Fruit fly (Drosophila melanogaster) whole organism, embryonic: ENCODE measurements around the gene Fgop2.

Experiments
- Atf6 ChIP-seq: fragments of 200-800 bp; sonication (Bioruptor generic); IDR thresholded peaks from 2 replicates; pipeline ENCODE4 v1.3.6; 2022; ENCODE audit warnings: missing biosample characterization, missing genetic modification characterization
- CG10147 ChIP-seq: fragments of 200-800 bp; sonication (Bioruptor generic); optimal IDR thresholded peaks from 2 replicates; lab custom pipeline; 2019; ENCODE audit warnings: missing biosample characterization, mild to moderate bottlenecking, missing genetic modification characterization, moderate library complexity
- CG11093 ChIP-seq: fragments of 200-800 bp; sonication (Bioruptor generic); IDR thresholded peaks from 3 replicates; pipeline ENCODE4 v1.3.6; 2022; ENCODE audit warnings: missing biosample characterization, missing genetic modification characterization
- CG11398 ChIP-seq: fragments of 200-800 bp; sonication (Bioruptor generic); optimal IDR thresholded peaks from 2 replicates; lab custom pipeline; 2016; ENCODE audit warnings: missing biosample characterization, missing genetic modification characterization
- CG11696 ChIP-seq: fragments of 200-800 bp; sonication (Bioruptor generic); IDR thresholded peaks from 2 replicates; pipeline ENCODE4 v1.3.6; 2022; ENCODE audit warnings: missing biosample characterization, missing genetic modification characterization
- CG14965 ChIP-seq: fragments of 200-800 bp; sonication (Bioruptor generic); optimal IDR thresholded peaks from 2 replicates; lab custom pipeline; 2016; ENCODE audit warnings: missing biosample characterization, missing genetic modification characterization, borderline replicate concordance
- CG15011 ChIP-seq: fragments of 200-800 bp; sonication (Bioruptor generic); optimal IDR thresholded peaks from 3 replicates; lab custom pipeline; 2018; ENCODE audit warnings: missing biosample characterization, mild to moderate bottlenecking, missing genetic modification characterization
- CG15073 ChIP-seq: fragments of 200-800 bp; sonication (Bioruptor generic); optimal IDR thresholded peaks from 2 replicates; lab custom pipeline; 2016; ENCODE audit warnings: missing biosample characterization, missing genetic modification characterization
- CG15269 ChIP-seq: fragments of 200-800 bp; sonication (Bioruptor generic); optimal IDR thresholded peaks from 2 replicates; lab custom pipeline; 2018; ENCODE audit warnings: missing biosample characterization, mild to moderate bottlenecking, missing genetic modification characterization, moderate library complexity
- CG15479 ChIP-seq: fragments of 200-800 bp; sonication (Bioruptor generic); optimal IDR thresholded peaks from 3 replicates; lab custom pipeline; 2019; ENCODE audit warnings: missing biosample characterization, mild to moderate bottlenecking, missing genetic modification characterization, moderate library complexity
- CG15601 ChIP-seq: fragments of 200-800 bp; sonication (Bioruptor generic); optimal IDR thresholded peaks from 3 replicates; lab custom pipeline; 2019; ENCODE audit warnings: missing biosample characterization, mild to moderate bottlenecking, missing genetic modification characterization, moderate library complexity
- CG16863 ChIP-seq: fragments of 200-800 bp; sonication (Bioruptor generic); optimal IDR thresholded peaks from 3 replicates; lab custom pipeline; 2016; ENCODE audit warnings: missing biosample characterization, missing genetic modification characterization
- CG2129 ChIP-seq: fragments of 200-800 bp; sonication (Bioruptor generic); IDR thresholded peaks from 2 replicates; pipeline ENCODE4 v1.3.6; 2022; ENCODE audit warnings: missing biosample characterization, missing genetic modification characterization; ENCODE audit not compliant: partially characterized antibody
- CG2678 ChIP-seq: fragments of 200-800 bp; sonication (Bioruptor generic); optimal IDR thresholded peaks from 3 replicates; lab custom pipeline; 2019; ENCODE audit warnings: missing biosample characterization, mild to moderate bottlenecking, missing genetic modification characterization, moderate library complexity
- CG3847 ChIP-seq: fragments of 200-800 bp; sonication (Bioruptor generic); IDR thresholded peaks from 2 replicates; pipeline ENCODE4 v1.3.6; 2022; ENCODE audit warnings: missing biosample characterization, missing genetic modification characterization
- CG6689 ChIP-seq: fragments of 200-800 bp; sonication (Bioruptor generic); IDR thresholded peaks from 2 replicates; pipeline ENCODE4 v1.3.6; 2022; ENCODE audit warnings: missing biosample characterization, missing genetic modification characterization
- CG7963 ChIP-seq: fragments of 200-800 bp; sonication (Bioruptor generic); IDR thresholded peaks from 3 replicates; pipeline ENCODE4 v1.3.6; 2022; ENCODE audit warnings: missing biosample characterization, missing genetic modification characterization; ENCODE audit not compliant: partially characterized antibody
- CG8089 ChIP-seq: fragments of 200-800 bp; sonication (Bioruptor generic); optimal IDR thresholded peaks from 3 replicates; lab custom pipeline; 2016; ENCODE audit warnings: missing biosample characterization, missing genetic modification characterization
- CG8478 ChIP-seq: fragments of >200 bp; optimal IDR thresholded peaks from 2 replicates; lab custom pipeline; 2018
- CkIIα-i1 ChIP-seq: fragments of 200-800 bp; sonication (Bioruptor generic); IDR thresholded peaks from 2 replicates; pipeline ENCODE4 v1.3.6; 2022; ENCODE audit warnings: missing biosample characterization, missing genetic modification characterization
- H2.0 ChIP-seq: fragments of 200-800 bp; sonication (Bioruptor generic); IDR thresholded peaks from 2 replicates; pipeline ENCODE4 v1.3.6; 2022; ENCODE audit warnings: missing biosample characterization, missing genetic modification characterization
- Hand ChIP-seq: fragments of 200-800 bp; sonication (Bioruptor generic); optimal IDR thresholded peaks from 2 replicates; lab custom pipeline; 2017; ENCODE audit warnings: mild to moderate bottlenecking, missing biosample characterization, missing genetic modification reagents, missing genetic modification characterization
- Hmr ChIP-seq: fragments of 200-800 bp; sonication (Bioruptor generic); optimal IDR thresholded peaks from 3 replicates; lab custom pipeline; 2017; ENCODE audit warnings: mild to moderate bottlenecking, missing biosample characterization, missing genetic modification reagents, missing genetic modification characterization
- Hr78 ChIP-seq, 2 experiments: fragments of 200-800 bp in 1 of 2; fragments of >200 bp in 1 of 2; sonication (Bioruptor generic) in 1 of 2; optimal IDR thresholded peaks; 2 replicates each; lab custom pipeline; 2017 to 2019; ENCODE audit warnings: missing biosample characterization in 2 of 2, missing genetic modification characterization in 2 of 2, mild to moderate bottlenecking in 1 of 2, moderate library complexity in 1 of 2
- NFAT ChIP-seq: fragments of 200-800 bp; sonication (Bioruptor generic); IDR thresholded peaks from 2 replicates; pipeline ENCODE4 v1.3.6; 2022; ENCODE audit warnings: missing biosample characterization, missing genetic modification characterization
- Oaz ChIP-seq: fragments of 200-800 bp; sonication (Bioruptor generic); IDR thresholded peaks from 2 replicates; pipeline ENCODE4 v1.3.6; 2022; ENCODE audit warnings: missing biosample characterization, missing genetic modification characterization
- Spps ChIP-seq: fragments of 200-800 bp; sonication (Bioruptor generic); optimal IDR thresholded peaks from 2 replicates; lab custom pipeline; 2018; ENCODE audit warnings: missing biosample characterization, mild to moderate bottlenecking, missing genetic modification characterization
- Sry-β ChIP-seq: fragments of 200-800 bp; sonication (Bioruptor generic); optimal IDR thresholded peaks from 2 replicates; lab custom pipeline; 2018; ENCODE audit warnings: missing biosample characterization, mild to moderate bottlenecking, missing genetic modification characterization, moderate library complexity
- Sry-δ ChIP-seq: fragments of 200-800 bp; sonication (Bioruptor generic); optimal IDR thresholded peaks from 2 replicates; lab custom pipeline; 2016; ENCODE audit warnings: missing biosample characterization, missing genetic modification characterization
- Stat92E ChIP-seq, 3 experiments: fragments of >200 bp in 2 of 3; fragments of 200-800 bp in 1 of 3; sonication (Bioruptor generic) in 1 of 3; optimal IDR thresholded peaks; 2 replicates each; lab custom pipeline; 2017 to 2019; ENCODE audit warnings: missing biosample characterization in 3 of 3, missing genetic modification characterization in 3 of 3, mild to moderate bottlenecking in 1 of 3, moderate library complexity in 1 of 3
- Tbp ChIP-seq: fragments of >200 bp; optimal IDR thresholded peaks from 2 replicates; lab custom pipeline; 2018; ENCODE audit warnings: missing biosample characterization, missing genetic modification characterization
- Xrp1 ChIP-seq: fragments of 200-800 bp; sonication (Bioruptor generic); IDR thresholded peaks from 2 replicates; pipeline ENCODE4 v1.3.6; 2022; ENCODE audit warnings: missing biosample characterization, missing genetic modification characterization
- dan ChIP-seq: fragments of 200-800 bp; sonication (Bioruptor generic); IDR thresholded peaks from 2 replicates; pipeline ENCODE4 v1.3.6; 2022; ENCODE audit warnings: missing biosample characterization, missing genetic modification characterization
- fru ChIP-seq: fragments of >200 bp; optimal IDR thresholded peaks from 2 replicates; lab custom pipeline; 2017
- her ChIP-seq: fragments of 200-800 bp; sonication (Bioruptor generic); optimal IDR thresholded peaks from 2 replicates; lab custom pipeline; 2016; ENCODE audit warnings: missing biosample characterization, missing genetic modification characterization
- hth ChIP-seq: fragments of >200 bp; optimal IDR thresholded peaks from 2 replicates; lab custom pipeline; 2017; ENCODE audit warnings: inconsistent platforms
- inv ChIP-seq: fragments of 200-800 bp; sonication (Bioruptor generic); IDR thresholded peaks from 2 replicates; pipeline ENCODE4 v1.3.6; 2022; ENCODE audit warnings: missing biosample characterization, missing genetic modification characterization; ENCODE audit not compliant: partially characterized antibody
- kay ChIP-seq: fragments of 200-800 bp; sonication (Bioruptor generic); optimal IDR thresholded peaks from 2 replicates; lab custom pipeline; 2016; ENCODE audit warnings: missing biosample characterization, missing genetic modification characterization
- mam ChIP-seq: fragments of 200-800 bp; sonication (Bioruptor generic); optimal IDR thresholded peaks from 3 replicates; lab custom pipeline; 2016; ENCODE audit warnings: missing biosample characterization, missing genetic modification characterization
- mld ChIP-seq: fragments of 200-800 bp; sonication (Bioruptor generic); IDR thresholded peaks from 3 replicates; pipeline ENCODE4 v1.3.6; 2022; ENCODE audit warnings: missing biosample characterization, missing genetic modification characterization; ENCODE audit not compliant: partially characterized antibody
- odd ChIP-seq: fragments of 200-800 bp; sonication (Bioruptor generic); optimal IDR thresholded peaks from 2 replicates; lab custom pipeline; 2017; ENCODE audit warnings: missing biosample characterization, mild to moderate bottlenecking, missing genetic modification characterization
- otp ChIP-seq: fragments of 200-800 bp; sonication (Bioruptor generic); IDR thresholded peaks from 3 replicates; pipeline ENCODE4, ENCODE4 v1.3.6; 2022; ENCODE audit warnings: missing biosample characterization, missing genetic modification characterization
- p53 ChIP-seq: fragments of 200-800 bp; sonication (Bioruptor generic); optimal IDR thresholded peaks from 2 replicates; lab custom pipeline; 2016; ENCODE audit warnings: missing biosample characterization, missing genetic modification characterization
- phol ChIP-seq: fragments of 200-800 bp; sonication (Bioruptor generic); optimal IDR thresholded peaks from 3 replicates; lab custom pipeline; 2018; ENCODE audit warnings: missing biosample characterization, mild to moderate bottlenecking, missing genetic modification characterization, moderate library complexity
- pita ChIP-seq: fragments of 200-800 bp; sonication (Bioruptor generic); optimal IDR thresholded peaks from 2 replicates; lab custom pipeline; 2017; ENCODE audit warnings: missing biosample characterization, mild to moderate bottlenecking, missing genetic modification characterization
- pum ChIP-seq: fragments of 200-800 bp; sonication (Bioruptor generic); optimal IDR thresholded peaks from 2 replicates; lab custom pipeline; 2016; ENCODE audit warnings: missing biosample characterization, missing genetic modification characterization
- slou ChIP-seq: fragments of 200-800 bp; sonication (Bioruptor generic); optimal IDR thresholded peaks from 3 replicates; lab custom pipeline; 2016; ENCODE audit warnings: missing biosample characterization, missing genetic modification characterization
- sqz ChIP-seq: fragments of 200-800 bp; sonication (Bioruptor generic); optimal IDR thresholded peaks from 3 replicates; lab custom pipeline; 2018; ENCODE audit warnings: missing biosample characterization, mild to moderate bottlenecking, missing genetic modification characterization
- tna ChIP-seq: fragments of 200-800 bp; sonication (Bioruptor generic); IDR thresholded peaks from 2 replicates; pipeline ENCODE4 v1.3.6; 2022; ENCODE audit warnings: missing biosample characterization, missing genetic modification characterization; ENCODE audit not compliant: partially characterized antibody
- unpg ChIP-seq: fragments of 200-800 bp; sonication (Bioruptor generic); optimal IDR thresholded peaks from 3 replicates; lab custom pipeline; 2018; ENCODE audit warnings: missing biosample characterization, mild to moderate bottlenecking, missing genetic modification characterization, moderate library complexity
- wdn ChIP-seq: fragments of 200-800 bp; sonication (Bioruptor generic); IDR thresholded peaks from 2 replicates; pipeline ENCODE4 v1.3.6; 2022; ENCODE audit warnings: missing biosample characterization, missing genetic modification characterization
- wor ChIP-seq: fragments of 200-800 bp; sonication (Bioruptor generic); IDR thresholded peaks from 2 replicates; pipeline ENCODE4 v1.3.6; 2022; ENCODE audit warnings: missing biosample characterization, missing genetic modification characterization

The Fgop2 gene

DNA sequence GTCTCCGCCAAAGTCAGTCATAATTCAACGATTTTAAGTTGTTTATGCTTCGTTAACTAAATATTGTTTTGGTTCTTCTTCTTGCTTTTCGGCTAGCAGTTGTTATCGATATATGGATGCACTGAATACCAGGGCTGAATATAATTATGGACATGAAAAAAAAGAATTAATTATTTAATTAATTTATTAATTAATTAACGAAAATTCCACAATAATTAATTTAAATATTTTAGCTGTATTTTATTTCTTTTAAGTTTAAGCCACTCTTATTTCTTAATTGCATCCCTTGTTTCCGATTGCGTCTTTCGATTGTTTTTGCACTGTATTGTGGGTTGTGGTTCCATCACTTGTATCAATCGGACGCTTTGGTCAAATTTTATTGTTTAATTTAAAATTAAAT, 5.0 kb upstream of the Fgop2 start, which contains the start of the genes Gas41 and SA1 (continued):
- TF ChIP-seq NFAT (GFP tag; lab: Robert Waterston, UW), result peak; percentile 88
- TF ChIP-seq p53, result no peak
- no peak for TF ChIP-seq CG11398 (GFP tag; lab: Kevin White, UChicago)
- TF ChIP-seq wdn (GFP tag; lab: Robert Waterston, UW), result no peak
- TF ChIP-seq CG6689 (GFP tag; lab: Robert Waterston, UW), result peak; percentile 93
- TF ChIP-seq Stat92E (GFP tag; optimal IDR thresholded peaks at IDR 0.05; lab: Kevin White, UChicago), result no peak
- TF ChIP-seq Sry-δ (GFP tag; lab: Kevin White, UChicago), result peak; percentile 95
- peak; percentile 48; the same call in 1 of the 3 replicates for TF ChIP-seq mld
- no peak for TF ChIP-seq sqz (GFP tag; lab: Kevin White, UChicago)
- TF ChIP-seq Oaz (GFP tag; lab: Robert Waterston, UW), result no peak
- no peak for TF ChIP-seq Tbp (GFP tag; lab: Kevin White, UChicago)
- peak; percentile 92 for TF ChIP-seq CG2678 (tag; lab: Kevin White, UChicago)
- TF ChIP-seq CG15479 (GFP tag; lab: Kevin White, UChicago), result no peak
- TF ChIP-seq hth (lab: Kevin White, UChicago), result no peak
- no peak for TF ChIP-seq CkIIα-i1
- no peak for TF ChIP-seq CG10147 (GFP tag; lab: Kevin White, UChicago)
- TF ChIP-seq Hr78 (GFP tag; optimal IDR thresholded peaks at IDR 0.05; lab: Kevin White, UChicago), result no peak
- TF ChIP-seq dan, result peak; percentile 62; the same call in 1 of the 2 replicates
- peak; percentile 94 for TF ChIP-seq Xrp1 (GFP tag; lab: Robert Waterston, UW)
- TF ChIP-seq phol (tag; lab: Kevin White, UChicago), result peak; percentile 94
- peak; percentile 82 for TF ChIP-seq CG11093 (GFP tag; lab: Robert Waterston, UW)
- TF ChIP-seq wor (GFP tag; lab: Robert Waterston, UW), result no peak
- no peak for TF ChIP-seq CG8089 (GFP tag; lab: Kevin White, UChicago)
- peak; percentile 61; the same call in 1 of the 2 replicates for TF ChIP-seq inv (GFP tag; lab: Robert Waterston, UW)
- TF ChIP-seq mam (GFP tag; lab: Kevin White, UChicago), result peak; percentile 52
- 0 out of 3 replicates have a peak, but pooled peaks have one; percentile 25 for TF ChIP-seq CG7963 (GFP tag; lab: Robert Waterston, UW)
- TF ChIP-seq Spps, result peak; percentile 87
- no peak for TF ChIP-seq CG15601
- TF ChIP-seq CG11696 (GFP tag; lab: Robert Waterston, UW), result peak; percentile 54
- no peak for TF ChIP-seq pita (GFP tag; lab: Kevin White, UChicago)
- TF ChIP-seq CG2129 (GFP tag; lab: Robert Waterston, UW), result no peak
- TF ChIP-seq CG15269 (tag; lab: Kevin White, UChicago), result no peak
- no peak for TF ChIP-seq her (GFP tag; lab: Kevin White, UChicago)
- no peak for TF ChIP-seq fru
- peak; percentile 67 for TF ChIP-seq pum
- peak; percentile 74 for TF ChIP-seq Hand (GFP tag; lab: Kevin White, UChicago)
- no peak for TF ChIP-seq odd
- no peak for TF ChIP-seq H2.0 (GFP tag; lab: Robert Waterston, UW)
- no peak for TF ChIP-seq CG14965 (GFP tag; lab: Kevin White, UChicago)
- no peak for TF ChIP-seq unpg (GFP tag; lab: Kevin White, UChicago)
- TF ChIP-seq CG16863 (GFP tag; lab: Kevin White, UChicago), result no peak
- no peak for TF ChIP-seq CG15011 (GFP tag; lab: Kevin White, UChicago)
- no peak for TF ChIP-seq CG15073 (GFP tag; lab: Kevin White, UChicago)
- no peak for TF ChIP-seq Atf6 (GFP tag; lab: Robert Waterston, UW)
- TF ChIP-seq CG8478, result no peak
- no peak for TF ChIP-seq CG3847 (GFP tag; lab: Robert Waterston, UW)
- peak; percentile 92 for TF ChIP-seq Hmr (GFP tag; lab: Kevin White, UChicago)
- peak; percentile 56; the same call in 1 of the 3 replicates for TF ChIP-seq otp (GFP tag; lab: Robert Waterston, UW)
- peak; percentile 67 for TF ChIP-seq kay (GFP tag; lab: Kevin White, UChicago)
- no peak for TF ChIP-seq slou (GFP tag; lab: Kevin White, UChicago)
- 0 out of 2 replicates have a peak, but pooled peaks have one; percentile 7 for TF ChIP-seq tna (GFP tag; lab: Robert Waterston, UW)
- TF ChIP-seq Sry-β (GFP tag; lab: Kevin White, UChicago), result peak; percentile 9
